Worm (Caenorhabditis elegans) whole organism, midembryonic: ENCODE measurements around the gene ZC262.2.

Experiments used
- T22C8.4 ChIP-seq: fragments of 200-800 bp; sonication (Bioruptor generic); IDR thresholded peaks from 2 replicates; pipeline ENCODE4 v1.3.6; 2022; ENCODE audit warnings: missing genetic modification characterization, missing compliant biosample characterization
- cog-1 ChIP-seq: sonication (generic microtip); optimal IDR thresholded peaks from 2 replicates; lab custom pipeline; 2016; ENCODE audit warnings: missing genetic modification characterization, missing compliant biosample characterization
- flt-1 ChIP-seq: fragments of 200-800 bp; sonication (Bioruptor generic); IDR thresholded peaks from 2 replicates; pipeline ENCODE4 v1.3.6; 2022; ENCODE audit warnings: missing genetic modification characterization, missing compliant biosample characterization
- klf-2 ChIP-seq: fragments of 200-800 bp; sonication (Bioruptor generic); conservative IDR thresholded peaks from 2 replicates; pipeline ENCODE4 v1.3.6; 2022; ENCODE audit warnings: missing genetic modification reagents, missing genetic modification characterization, missing compliant biosample characterization
- med-1 ChIP-seq: sonication (generic microtip); optimal IDR thresholded peaks from 2 replicates; lab custom pipeline; 2017; ENCODE audit warnings: missing genetic modification characterization, mild to moderate bottlenecking, missing compliant biosample characterization, antibody characterized with exemption, missing genetic modification reagents; ENCODE audit not compliant: insufficient read depth
- ref-1 ChIP-seq: fragments of 200-800 bp; sonication (Bioruptor generic); conservative IDR thresholded peaks from 2 replicates; pipeline ENCODE4 v1.3.6; 2022; ENCODE audit warnings: missing genetic modification reagents, missing genetic modification characterization, missing compliant biosample characterization
- tab-1 ChIP-seq: fragments of 200-800 bp; sonication (Bioruptor generic); IDR thresholded peaks from 2 replicates; pipeline ENCODE4 v1.3.6; 2022; ENCODE audit warnings: missing genetic modification characterization, missing compliant biosample characterization
- ztf-23 ChIP-seq: fragments of 200-800 bp; sonication (Bioruptor generic); IDR thresholded peaks from 2 replicates; pipeline ENCODE4 v1.3.6; 2022; ENCODE audit warnings: missing genetic modification reagents, missing genetic modification characterization, missing compliant biosample characterization
- ztf-29 ChIP-seq: fragments of 200-800 bp; sonication (Bioruptor generic); IDR thresholded peaks from 2 replicates; pipeline ENCODE4 v1.3.6; 2022; ENCODE audit warnings: missing genetic modification reagents, missing genetic modification characterization, missing compliant biosample characterization

The ZC262.2 gene

ce11 chrIII:8299078-8299587, 32.7 kb upstream of the ZC262.2 start:
- no peak for TF ChIP-seq med-1 (GFP tag; lab: Kevin White, UChicago)
- 0 out of 2 replicates have a peak, but pooled peaks have one; percentile 66 for TF ChIP-seq tab-1

ce11 chrIII:8299734-8300133, 32.1 kb upstream of the ZC262.2 start:
- TF ChIP-seq T22C8.4 (no peak), ref-1 (GFP tag; lab: Robert Waterston, UW) (no peak), flt-1 (GFP tag; lab: Robert Waterston, UW) (no peak), tab-1 (no peak), ztf-29 (GFP tag; lab: Robert Waterston, UW) (no peak)

ce11 chrIII:8300860-8301396, 30.9 kb upstream of the ZC262.2 start:
- 0 out of 2 replicates have a peak, but pooled peaks have one; percentile 15 for TF ChIP-seq flt-1 (GFP tag; lab: Robert Waterston, UW)
- no peak for TF ChIP-seq ztf-23 (GFP tag; lab: Robert Waterston, UW)

- TF ChIP-seq ztf-23 (GFP tag; lab: Robert Waterston, UW), result no peak
- TF ChIP-seq ztf-29 (GFP tag; lab: Robert Waterston, UW), result no peak
- TF ChIP-seq klf-2 (GFP tag; lab: Robert Waterston, UW), result no peak
- no peak for TF ChIP-seq ref-1 (GFP tag; lab: Robert Waterston, UW)
- no peak for TF ChIP-seq flt-1 (GFP tag; lab: Robert Waterston, UW)
- no peak for TF ChIP-seq tab-1
- TF ChIP-seq med-1 (GFP tag; lab: Kevin White, UChicago), result no peak
- no peak for TF ChIP-seq T22C8.4
- TF ChIP-seq cog-1 (tag; lab: Kevin White, UChicago), result no peak
These were observed 28.4 kb upstream of the ZC262.2 start for ce11 chrIII:8303440-8303839.

ce11 chrIII:8305304-8305703, 26.6 kb upstream of the ZC262.2 start:
- TF ChIP-seq flt-1 (GFP tag; lab: Robert Waterston, UW), result no peak
- no peak for TF ChIP-seq klf-2 (GFP tag; lab: Robert Waterston, UW)
- TF ChIP-seq ref-1 (GFP tag; lab: Robert Waterston, UW), result no peak
- TF ChIP-seq med-1 (GFP tag; lab: Kevin White, UChicago), result no peak
- TF ChIP-seq ztf-23 (GFP tag; lab: Robert Waterston, UW), result no peak

ce11 chrIII:8305816-8306215, 26.0 kb upstream of the ZC262.2 start:
- TF ChIP-seq tab-1 (no peak), flt-1 (GFP tag; lab: Robert Waterston, UW) (no peak), T22C8.4 (no peak), med-1 (GFP tag; lab: Kevin White, UChicago) (no peak), ztf-23 (GFP tag; lab: Robert Waterston, UW) (no peak), ztf-29 (GFP tag; lab: Robert Waterston, UW) (no peak), ref-1 (GFP tag; lab: Robert Waterston, UW) (no peak), cog-1 (tag; lab: Kevin White, UChicago) (no peak), klf-2 (GFP tag; lab: Robert Waterston, UW) (no peak)

ce11 chrIII:8307356-8307755, 24.5 kb upstream of the ZC262.2 start, which contains the start of the genes F10E9.7 and F10E9.5:
Gene F10E9.7, minus strand, starts transcription at chrIII:8307441.
Gene F10E9.5, plus strand, starts transcription at chrIII:8307592.
- TF ChIP-seq med-1 (GFP tag; lab: Kevin White, UChicago) (no peak), flt-1 (GFP tag; lab: Robert Waterston, UW) (peak; percentile 71; the same call in 1 of the 2 replicates), ztf-23 (GFP tag; lab: Robert Waterston, UW) (peak; percentile 73; the same call in 1 of the 2 replicates), T22C8.4 (no peak), klf-2 (GFP tag; lab: Robert Waterston, UW) (0 out of 2 replicates have a peak, but pooled peaks have one; percentile 40), tab-1 (no peak), ref-1 (GFP tag; lab: Robert Waterston, UW) (no peak), cog-1 (tag; lab: Kevin White, UChicago) (peak; percentile 40)

ce11 chrIII:8308238-8308637, 23.6 kb upstream of the ZC262.2 start, which contains the start of gene F10E9.4:
Gene F10E9.4, plus strand, starts transcription at chrIII:8308538.
- TF ChIP-seq ztf-29 (GFP tag; lab: Robert Waterston, UW) (no peak), flt-1 (GFP tag; lab: Robert Waterston, UW) (no peak), ztf-23 (GFP tag; lab: Robert Waterston, UW) (no peak), ref-1 (GFP tag; lab: Robert Waterston, UW) (no peak), med-1 (GFP tag; lab: Kevin White, UChicago) (no peak), T22C8.4 (no peak), cog-1 (tag; lab: Kevin White, UChicago) (no peak), klf-2 (GFP tag; lab: Robert Waterston, UW) (no peak), tab-1 (no peak)

ce11 chrIII:8310239-8311057, 21.4 kb upstream of the ZC262.2 start, which contains the start of gene F10E9.3:
Gene F10E9.3, plus strand, starts transcription at chrIII:8311007.
- TF ChIP-seq med-1 (GFP tag; lab: Kevin White, UChicago), result no peak
- TF ChIP-seq klf-2 (GFP tag; lab: Robert Waterston, UW), result no peak
- TF ChIP-seq ref-1 (GFP tag; lab: Robert Waterston, UW), result no peak
- TF ChIP-seq cog-1 (tag; lab: Kevin White, UChicago), result no peak
- no peak for TF ChIP-seq ztf-29 (GFP tag; lab: Robert Waterston, UW)
- no peak for TF ChIP-seq T22C8.4
- TF ChIP-seq ztf-23 (GFP tag; lab: Robert Waterston, UW), result no peak
- no peak for TF ChIP-seq flt-1 (GFP tag; lab: Robert Waterston, UW)
- TF ChIP-seq tab-1, result no peak
